Fruit fly (Drosophila melanogaster) whole organism, embryonic: ENCODE measurements around the gene east.

Source experiments
- ATbp ChIP-seq: fragments of 200-800 bp; sonication (Bioruptor generic); optimal IDR thresholded peaks from 2 replicates; lab custom pipeline; 2017; ENCODE audit warnings: missing biosample characterization, mild to moderate bottlenecking, missing genetic modification characterization, missing genetic modification reagents
- Atf-2 ChIP-seq: fragments of 200-800 bp; sonication (Bioruptor generic); optimal IDR thresholded peaks from 2 replicates; lab custom pipeline; 2016; ENCODE audit warnings: missing biosample characterization, missing genetic modification characterization
- Awh ChIP-seq: fragments of 200-800 bp; sonication (Bioruptor generic); IDR thresholded peaks from 2 replicates; pipeline ENCODE4, ENCODE4 v1.3.6; 2022; ENCODE audit warnings: missing biosample characterization, missing genetic modification characterization
- CG13424 ChIP-seq: fragments of 200-800 bp; sonication (Bioruptor generic); optimal IDR thresholded peaks from 2 replicates; lab custom pipeline; 2019; ENCODE audit warnings: missing biosample characterization, mild to moderate bottlenecking, missing genetic modification characterization, moderate library complexity
- CG13624 ChIP-seq: fragments of 200-800 bp; sonication (Bioruptor generic); optimal IDR thresholded peaks from 2 replicates; lab custom pipeline; 2016; ENCODE audit warnings: missing biosample characterization, missing genetic modification characterization
- CG14710 ChIP-seq: fragments of 200-800 bp; sonication (Bioruptor generic); optimal IDR thresholded peaks from 3 replicates; lab custom pipeline; 2019; ENCODE audit warnings: missing biosample characterization, mild to moderate bottlenecking, missing genetic modification characterization, moderate library complexity
- CG14965 ChIP-seq: fragments of 200-800 bp; sonication (Bioruptor generic); optimal IDR thresholded peaks from 2 replicates; lab custom pipeline; 2016; ENCODE audit warnings: missing biosample characterization, missing genetic modification characterization, borderline replicate concordance
- CG15269 ChIP-seq: fragments of 200-800 bp; sonication (Bioruptor generic); optimal IDR thresholded peaks from 2 replicates; lab custom pipeline; 2018; ENCODE audit warnings: missing biosample characterization, mild to moderate bottlenecking, missing genetic modification characterization, moderate library complexity
- CG16815 ChIP-seq: fragments of 200-800 bp; sonication (Bioruptor generic); optimal IDR thresholded peaks from 3 replicates; lab custom pipeline; 2017; ENCODE audit warnings: missing biosample characterization, mild to moderate bottlenecking, missing genetic modification characterization
- CG17328 ChIP-seq: fragments of 200-800 bp; sonication (Bioruptor generic); IDR thresholded peaks from 2 replicates; pipeline ENCODE4 v1.3.6; 2022; ENCODE audit warnings: missing biosample characterization, missing genetic modification characterization
- CG18262 ChIP-seq: fragments of 200-800 bp; optimal IDR thresholded peaks from 3 replicates; lab custom pipeline; 2019; ENCODE audit warnings: missing biosample characterization, mild to moderate bottlenecking, missing genetic modification characterization, moderate library complexity
- CG2116 ChIP-seq: fragments of 200-800 bp; sonication (Bioruptor generic); optimal IDR thresholded peaks from 3 replicates; lab custom pipeline; 2018; ENCODE audit warnings: missing biosample characterization, mild to moderate bottlenecking, missing genetic modification characterization
- CG2120 ChIP-seq: fragments of 200-800 bp; sonication (Bioruptor generic); optimal IDR thresholded peaks from 3 replicates; lab custom pipeline; 2016; ENCODE audit warnings: missing biosample characterization, missing genetic modification characterization
- CG32772 ChIP-seq: fragments of 200-800 bp; sonication (Bioruptor generic); IDR thresholded peaks from 2 replicates; pipeline ENCODE4 v1.3.6; 2022; ENCODE audit warnings: missing biosample characterization, missing genetic modification characterization
- CG4707 ChIP-seq: fragments of 200-800 bp; sonication (Bioruptor generic); optimal IDR thresholded peaks from 2 replicates; lab custom pipeline; 2018; ENCODE audit warnings: missing biosample characterization, mild to moderate bottlenecking, missing genetic modification characterization, moderate library complexity
- CG4730 ChIP-seq: fragments of 200-800 bp; sonication (Bioruptor generic); IDR thresholded peaks from 2 replicates; pipeline ENCODE4 v1.3.6; 2022; ENCODE audit warnings: missing biosample characterization, missing genetic modification characterization
- CG6854 ChIP-seq: fragments of 200-800 bp; sonication (Bioruptor generic); optimal IDR thresholded peaks from 3 replicates; lab custom pipeline; 2017; ENCODE audit warnings: missing biosample characterization, mild to moderate bottlenecking, missing genetic modification characterization
- CG7372 ChIP-seq: fragments of 200-800 bp; sonication (Bioruptor generic); IDR thresholded peaks from 2 replicates; pipeline ENCODE4 v1.3.6; 2022; ENCODE audit warnings: missing biosample characterization, missing genetic modification characterization
- CG8089 ChIP-seq: fragments of 200-800 bp; sonication (Bioruptor generic); optimal IDR thresholded peaks from 3 replicates; lab custom pipeline; 2016; ENCODE audit warnings: missing biosample characterization, missing genetic modification characterization
- CHES-1-like ChIP-seq: fragments of 200-800 bp; sonication (Bioruptor generic); optimal IDR thresholded peaks from 2 replicates; lab custom pipeline; 2016; ENCODE audit warnings: missing biosample characterization, missing genetic modification characterization
- Dbx ChIP-seq: fragments of 200-800 bp; sonication (Bioruptor generic); IDR thresholded peaks from 3 replicates; pipeline ENCODE4 v1.3.6; 2022; ENCODE audit warnings: missing biosample characterization, missing genetic modification characterization
- Deaf1 ChIP-seq: fragments of 200-800 bp; optimal IDR thresholded peaks from 3 replicates; lab custom pipeline; 2019; ENCODE audit warnings: missing biosample characterization, mild to moderate bottlenecking, missing genetic modification characterization, moderate library complexity
- Dfd ChIP-seq, 2 experiments: fragments of >200 bp; optimal IDR thresholded peaks; 2 replicates each; lab custom pipeline; 2017; ENCODE audit warnings: missing biosample characterization in 2 of 2, missing genetic modification characterization in 2 of 2
- Elba2 ChIP-seq: fragments of 200-800 bp; sonication (Bioruptor generic); optimal IDR thresholded peaks from 3 replicates; lab custom pipeline; 2016; ENCODE audit warnings: missing biosample characterization, missing genetic modification characterization
- Gsc ChIP-seq: fragments of 200-800 bp; sonication (Bioruptor generic); IDR thresholded peaks from 2 replicates; pipeline ENCODE4 v1.3.6; 2022; ENCODE audit warnings: missing biosample characterization, missing genetic modification characterization
- HLH3B ChIP-seq: fragments of 200-800 bp; sonication (Bioruptor generic); IDR thresholded peaks from 2 replicates; pipeline ENCODE4 v1.3.6; 2022; ENCODE audit warnings: missing biosample characterization, missing genetic modification characterization
- Meics ChIP-seq: fragments of 200-800 bp; sonication (Bioruptor generic); optimal IDR thresholded peaks from 2 replicates; lab custom pipeline; 2017; ENCODE audit warnings: missing biosample characterization, mild to moderate bottlenecking, missing genetic modification characterization
- NC2β ChIP-seq: fragments of 200-800 bp; sonication (Bioruptor generic); optimal IDR thresholded peaks from 2 replicates; lab custom pipeline; 2016; ENCODE audit warnings: missing biosample characterization, missing genetic modification characterization
- Stat92E ChIP-seq, 3 experiments: fragments of >200 bp in 2 of 3; fragments of 200-800 bp in 1 of 3; sonication (Bioruptor generic) in 1 of 3; optimal IDR thresholded peaks; 2 replicates each; lab custom pipeline; 2017 to 2019; ENCODE audit warnings: missing biosample characterization in 3 of 3, missing genetic modification characterization in 3 of 3, mild to moderate bottlenecking in 1 of 3, moderate library complexity in 1 of 3
- Usf ChIP-seq: fragments of 200-800 bp; sonication (Bioruptor generic); optimal IDR thresholded peaks from 2 replicates; lab custom pipeline; 2017; ENCODE audit warnings: missing genotype, missing biosample characterization, missing genetic modification characterization
- bigmax ChIP-seq: fragments of 200-800 bp; sonication (Bioruptor generic); optimal IDR thresholded peaks from 2 replicates; lab custom pipeline; 2018; ENCODE audit warnings: missing biosample characterization, mild to moderate bottlenecking, missing genetic modification characterization
- dati ChIP-seq: fragments of 200-800 bp; sonication (Bioruptor generic); IDR thresholded peaks from 2 replicates; pipeline ENCODE4 v1.3.6; 2022; ENCODE audit warnings: missing biosample characterization, missing genetic modification characterization
- ftz-f1 ChIP-seq: fragments of 200-800 bp; sonication (Bioruptor generic); optimal IDR thresholded peaks from 2 replicates; lab custom pipeline; 2016; ENCODE audit warnings: missing biosample characterization, missing genetic modification characterization
- hb ChIP-seq: fragments of 200-800 bp; sonication (Bioruptor generic); IDR thresholded peaks from 3 replicates; pipeline ENCODE4 v1.3.6; 2022; ENCODE audit warnings: missing biosample characterization, missing genetic modification characterization; ENCODE audit not compliant: partially characterized antibody
- kay ChIP-seq: fragments of 200-800 bp; sonication (Bioruptor generic); optimal IDR thresholded peaks from 2 replicates; lab custom pipeline; 2016; ENCODE audit warnings: missing biosample characterization, missing genetic modification characterization
- klu ChIP-seq: fragments of 200-800 bp; sonication (Bioruptor generic); IDR thresholded peaks from 2 replicates; pipeline ENCODE4 v1.3.6; 2022; ENCODE audit warnings: missing biosample characterization, missing genetic modification characterization
- mld ChIP-seq: fragments of 200-800 bp; sonication (Bioruptor generic); IDR thresholded peaks from 3 replicates; pipeline ENCODE4 v1.3.6; 2022; ENCODE audit warnings: missing biosample characterization, missing genetic modification characterization; ENCODE audit not compliant: partially characterized antibody
- pb ChIP-seq: fragments of 200-800 bp; sonication (Bioruptor generic); optimal IDR thresholded peaks from 3 replicates; lab custom pipeline; 2016; ENCODE audit warnings: missing biosample characterization, missing genetic modification characterization
- pnt ChIP-seq: fragments of 200-800 bp; sonication (Bioruptor generic); optimal IDR thresholded peaks from 3 replicates; lab custom pipeline; 2016; ENCODE audit warnings: missing biosample characterization, missing genetic modification characterization
- pros ChIP-seq: fragments of 200-800 bp; sonication (Bioruptor generic); optimal IDR thresholded peaks from 3 replicates; lab custom pipeline; 2019; ENCODE audit warnings: missing biosample characterization, mild to moderate bottlenecking, missing genetic modification characterization, moderate library complexity
- pum ChIP-seq: fragments of 200-800 bp; sonication (Bioruptor generic); optimal IDR thresholded peaks from 2 replicates; lab custom pipeline; 2016; ENCODE audit warnings: missing biosample characterization, missing genetic modification characterization
- pzg ChIP-seq: fragments of 200-800 bp; sonication (Bioruptor generic); optimal IDR thresholded peaks from 3 replicates; lab custom pipeline; 2018; ENCODE audit warnings: missing biosample characterization, mild to moderate bottlenecking, missing genetic modification characterization, moderate library complexity
- rib ChIP-seq: fragments of 200-800 bp; sonication (Bioruptor generic); IDR thresholded peaks from 2 replicates; pipeline ENCODE4 v1.3.6; 2022; ENCODE audit warnings: missing biosample characterization, missing genetic modification characterization
- sens ChIP-seq: fragments of 200-800 bp; sonication (Bioruptor generic); peaks from one replicate; lab custom pipeline; 2016; ENCODE audit warnings: missing biosample characterization, missing genetic modification characterization
- slou ChIP-seq: fragments of 200-800 bp; sonication (Bioruptor generic); optimal IDR thresholded peaks from 3 replicates; lab custom pipeline; 2016; ENCODE audit warnings: missing biosample characterization, missing genetic modification characterization
- sr ChIP-seq: fragments of 200-800 bp; sonication (Bioruptor generic); IDR thresholded peaks from 3 replicates; pipeline ENCODE4 v1.3.6; 2022; ENCODE audit warnings: missing biosample characterization, missing genetic modification characterization
- ssp ChIP-seq: fragments of 200-800 bp; sonication (Bioruptor generic); IDR thresholded peaks from 2 replicates; pipeline ENCODE4 v1.3.6; 2022; ENCODE audit warnings: missing biosample characterization, missing genetic modification characterization
- ttk ChIP-seq: fragments of 200-800 bp; sonication (Bioruptor generic); IDR thresholded peaks from 2 replicates; pipeline ENCODE4 v2.1.2; 2022; ENCODE audit warnings: missing biosample characterization, missing genetic modification characterization
- z ChIP-seq: fragments of 200-800 bp; sonication (Bioruptor generic); IDR thresholded peaks from 3 replicates; pipeline ENCODE4 v1.3.6; 2022; ENCODE audit warnings: missing biosample characterization, missing genetic modification characterization

Gene east

DNA sequence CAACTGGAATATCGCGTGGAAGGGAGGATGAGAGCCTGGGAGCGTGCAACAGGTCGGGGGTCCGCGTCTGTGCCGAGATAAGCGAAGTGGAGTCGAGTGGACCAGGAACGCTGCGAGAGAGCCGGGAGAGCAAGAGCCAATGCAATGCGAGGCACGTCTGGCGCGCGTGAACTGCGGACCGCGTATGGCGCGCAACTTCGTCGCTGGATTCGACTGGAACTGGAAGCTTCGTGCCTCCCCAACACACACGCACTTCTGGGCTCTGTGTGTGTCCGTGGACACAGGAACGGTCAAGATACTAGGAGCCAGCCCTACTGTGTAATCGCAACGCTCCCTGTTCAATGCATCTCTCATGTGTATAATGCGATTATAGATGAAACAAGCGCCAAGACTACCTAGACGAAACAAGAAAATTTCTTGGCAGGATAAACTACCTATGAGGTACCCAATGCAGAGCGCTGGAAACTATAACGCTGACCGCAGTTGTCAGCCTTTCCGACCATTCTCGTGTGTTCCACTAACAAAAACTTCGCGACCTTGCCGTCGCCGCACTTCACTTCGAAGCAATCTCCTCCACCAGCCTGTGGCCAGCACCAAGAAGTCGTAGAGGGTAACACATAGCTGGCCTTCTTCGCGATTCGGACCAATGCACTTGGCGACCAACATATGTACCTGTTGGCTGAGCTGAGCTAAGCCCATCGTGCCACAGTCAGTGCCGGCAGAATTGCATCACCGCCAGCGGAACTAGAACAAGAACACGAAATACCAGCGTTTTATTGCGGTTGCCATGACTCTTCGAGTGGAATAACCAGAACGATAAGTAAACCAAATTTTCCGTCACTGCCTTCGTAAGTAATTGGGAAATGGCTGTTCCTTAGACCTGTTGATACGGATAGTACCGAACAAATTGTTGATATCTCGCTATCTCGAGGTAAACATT lies 61.5 kb downstream of the east start, which contains the start of gene Rtca (continued):
- no peak for TF ChIP-seq CG2116 (GFP tag; lab: Kevin White, UChicago)
- TF ChIP-seq kay (GFP tag; lab: Kevin White, UChicago) = peak; percentile 20
- TF ChIP-seq sens (GFP tag; lab: Kevin White, UChicago) = peak; percentile 84
- peak; percentile 69 for TF ChIP-seq ftz-f1 (GFP tag; lab: Kevin White, UChicago)
- TF ChIP-seq CG6854 (GFP tag; lab: Kevin White, UChicago) = peak; percentile 68
- peak; percentile 37 for TF ChIP-seq NC2β
- TF ChIP-seq Dfd (GFP tag; optimal IDR thresholded peaks at IDR 0.05; lab: Kevin White, UChicago) = no peak
- peak; percentile 74 for TF ChIP-seq Meics (GFP tag; lab: Kevin White, UChicago)
- no peak for TF ChIP-seq mld (GFP tag; lab: Robert Waterston, UW)
- TF ChIP-seq ssp (GFP tag; lab: Robert Waterston, UW) = 0 out of 2 replicates have a peak, but pooled peaks have one; percentile 37
- peak; percentile 60 for TF ChIP-seq CG18262
- TF ChIP-seq Elba2 = no peak
- TF ChIP-seq CG7372 (GFP tag; lab: Robert Waterston, UW) = peak; percentile 67
- peak; percentile 92 for TF ChIP-seq Deaf1 (tag; lab: Kevin White, UChicago)
- TF ChIP-seq bigmax = no peak
- no peak for TF ChIP-seq Gsc (GFP tag; lab: Robert Waterston, UW)
- TF ChIP-seq slou = no peak
- peak; percentile 43 for TF ChIP-seq CHES-1-like (GFP tag; lab: Kevin White, UChicago)
- TF ChIP-seq Stat92E (GFP tag; optimal IDR thresholded peaks at IDR 0.05; lab: Kevin White, UChicago) = no peak
- TF ChIP-seq pnt = peak; percentile 44
- 0 out of 2 replicates have a peak, but pooled peaks have one; percentile 45 for TF ChIP-seq CG32772 (GFP tag; lab: Robert Waterston, UW)
- TF ChIP-seq Awh = no peak
- TF ChIP-seq pros (GFP tag; lab: Kevin White, UChicago) = peak; percentile 31
- TF ChIP-seq Dbx (GFP tag; lab: Robert Waterston, UW) = peak; percentile 60; the same call in 1 of the 3 replicates
- TF ChIP-seq CG2120 (GFP tag; lab: Kevin White, UChicago) = peak; percentile 85
- peak; percentile 49 for TF ChIP-seq ATbp (GFP tag; lab: Kevin White, UChicago)
- peak; percentile 51 for TF ChIP-seq CG13624 (GFP tag; lab: Kevin White, UChicago)
- TF ChIP-seq ttk (GFP tag; lab: Robert Waterston, UW) = peak; percentile 34; the same call in 1 of the 2 replicates
- peak; percentile 82 for TF ChIP-seq CG15269 (tag; lab: Kevin White, UChicago)
- no peak for TF ChIP-seq hb (GFP tag; lab: Robert Waterston, UW)
- TF ChIP-seq Usf (GFP tag; lab: Kevin White, UChicago) = peak; percentile 18
- TF ChIP-seq pb = peak; percentile 46
- no peak for TF ChIP-seq sr
- peak; percentile 0 for TF ChIP-seq pzg (GFP tag; lab: Kevin White, UChicago)
- peak; percentile 11 for TF ChIP-seq CG8089 (GFP tag; lab: Kevin White, UChicago)
- TF ChIP-seq dati (GFP tag; lab: Robert Waterston, UW) = no peak
- TF ChIP-seq CG16815 (GFP tag; lab: Kevin White, UChicago) = peak; percentile 59
- peak; percentile 48 for TF ChIP-seq Atf-2 (GFP tag; lab: Kevin White, UChicago)
- 0 out of 2 replicates have a peak, but pooled peaks have one; percentile 26 for TF ChIP-seq CG17328 (GFP tag; lab: Robert Waterston, UW)
- no peak for TF ChIP-seq CG4730 (GFP tag; lab: Robert Waterston, UW)
- TF ChIP-seq pum = peak; percentile 45
- peak; percentile 30 for TF ChIP-seq CG14710 (tag; lab: Kevin White, UChicago)
- no peak for TF ChIP-seq CG4707 (GFP tag; lab: Kevin White, UChicago)
- peak; percentile 39; the same call in 1 of the 2 replicates for TF ChIP-seq klu (GFP tag; lab: Robert Waterston, UW)
- no peak for TF ChIP-seq CG14965
- no peak for TF ChIP-seq z (GFP tag; lab: Robert Waterston, UW)
- peak; percentile 71 for TF ChIP-seq CG13424 (tag; lab: Kevin White, UChicago)
- TF ChIP-seq HLH3B (GFP tag; lab: Robert Waterston, UW) = peak; percentile 79
- peak; percentile 43; the same call in 1 of the 2 replicates for TF ChIP-seq rib
